Fruit fly (Drosophila melanogaster) whole organism, pupa: ENCODE data around the gene CG4080.

Experiments used
- CG10348 ChIP-seq: fragments of 200-800 bp; sonication (Bioruptor generic); IDR thresholded peaks from 2 replicates; pipeline ENCODE4 v1.3.6; 2022; ENCODE audit warnings: missing biosample characterization, missing genetic modification characterization
- CG12605 ChIP-seq: fragments of 200-800 bp; sonication (Bioruptor generic); IDR thresholded peaks from 2 replicates; pipeline ENCODE4 v1.3.6; 2022; ENCODE audit warnings: missing biosample characterization, missing genetic modification characterization
- CG13204 ChIP-seq: fragments of 200-800 bp; sonication (Bioruptor generic); optimal IDR thresholded peaks from 2 replicates; lab custom pipeline; 2018; ENCODE audit warnings: missing biosample characterization, mild to moderate bottlenecking, missing genetic modification characterization, moderate library complexity
- CG14655 ChIP-seq: fragments of 200-800 bp; sonication (Bioruptor generic); optimal IDR thresholded peaks from 3 replicates; lab custom pipeline; 2017; ENCODE audit warnings: mild to moderate bottlenecking, missing biosample characterization, missing genetic modification reagents, missing genetic modification characterization
- CG15710 ChIP-seq: fragments of 200-800 bp; sonication (Bioruptor generic); optimal IDR thresholded peaks from 2 replicates; lab custom pipeline; 2018; ENCODE audit warnings: missing biosample characterization, mild to moderate bottlenecking, missing genetic modification characterization, moderate library complexity
- CG17806 ChIP-seq: fragments of 200-800 bp; sonication (Bioruptor generic); optimal IDR thresholded peaks from 2 replicates; lab custom pipeline; 2018; ENCODE audit warnings: missing biosample characterization, mild to moderate bottlenecking, missing genetic modification characterization, moderate library complexity
- CG32121 ChIP-seq: fragments of 200-800 bp; sonication (Bioruptor generic); IDR thresholded peaks from 2 replicates; pipeline ENCODE4 v1.3.6; 2022; ENCODE audit warnings: missing biosample characterization, missing genetic modification characterization
- CG34367 ChIP-seq: fragments of 200-800 bp; sonication (Bioruptor generic); optimal IDR thresholded peaks from 2 replicates; lab custom pipeline; 2018; ENCODE audit warnings: missing biosample characterization, mild to moderate bottlenecking, missing genetic modification characterization
- CG4496 ChIP-seq: fragments of 200-800 bp; sonication (Bioruptor generic); IDR thresholded peaks from 3 replicates; pipeline ENCODE4 v1.3.6; 2022; ENCODE audit warnings: missing biosample characterization, missing genetic modification characterization
- CG8159 ChIP-seq: fragments of 200-800 bp; sonication (Bioruptor generic); optimal IDR thresholded peaks from 3 replicates; lab custom pipeline; 2018; ENCODE audit warnings: missing biosample characterization, mild to moderate bottlenecking, missing genetic modification characterization, moderate library complexity
- CG8301 ChIP-seq: fragments of 200-800 bp; sonication (Bioruptor generic); optimal IDR thresholded peaks from 2 replicates; lab custom pipeline; 2018; ENCODE audit warnings: missing biosample characterization, mild to moderate bottlenecking, missing genetic modification characterization
- CG9948 ChIP-seq: fragments of 200-800 bp; sonication (Bioruptor generic); optimal IDR thresholded peaks from 2 replicates; lab custom pipeline; 2018; ENCODE audit warnings: missing biosample characterization, mild to moderate bottlenecking, missing genetic modification characterization, moderate library complexity
- EcR ChIP-seq: fragments of 200-800 bp; sonication (Bioruptor generic); optimal IDR thresholded peaks from 3 replicates; lab custom pipeline; 2019; ENCODE audit warnings: missing biosample characterization, missing genetic modification characterization, mild to moderate bottlenecking, moderate library complexity, missing genetic modification reagents
- Ets98B ChIP-seq: fragments of 200-800 bp; sonication (Bioruptor generic); IDR thresholded peaks from 2 replicates; pipeline ENCODE4 v1.3.6; 2022; ENCODE audit warnings: missing biosample characterization, missing genetic modification characterization
- Pif1A ChIP-seq: fragments of 200-800 bp; sonication (Bioruptor generic); optimal IDR thresholded peaks from 3 replicates; lab custom pipeline; 2016; ENCODE audit warnings: missing biosample characterization, missing genetic modification characterization
- Pif1B ChIP-seq: fragments of 200-800 bp; sonication (Bioruptor generic); optimal IDR thresholded peaks from 3 replicates; lab custom pipeline; 2016; ENCODE audit warnings: missing biosample characterization, missing genetic modification characterization
- Snoo ChIP-seq: fragments of 200-800 bp; sonication (Bioruptor generic); optimal IDR thresholded peaks from 3 replicates; lab custom pipeline; 2017; ENCODE audit warnings: missing biosample characterization, mild to moderate bottlenecking, missing genetic modification characterization, inconsistent platforms
- fd96Ca ChIP-seq: fragments of 200-800 bp; sonication (Bioruptor generic); IDR thresholded peaks from 3 replicates; pipeline ENCODE4 v1.3.6; 2022; ENCODE audit warnings: missing biosample characterization, missing genetic modification characterization
- gl ChIP-seq: fragments of 200-800 bp; sonication (Bioruptor generic); optimal IDR thresholded peaks from 2 replicates; lab custom pipeline; 2018; ENCODE audit warnings: missing biosample characterization, mild to moderate bottlenecking, missing genetic modification characterization
- rn ChIP-seq: fragments of 200-800 bp; sonication (Bioruptor generic); IDR thresholded peaks from 2 replicates; pipeline ENCODE4 v1.3.6; 2022; ENCODE audit warnings: missing biosample characterization, missing genetic modification characterization

Gene CG4080

DNA sequence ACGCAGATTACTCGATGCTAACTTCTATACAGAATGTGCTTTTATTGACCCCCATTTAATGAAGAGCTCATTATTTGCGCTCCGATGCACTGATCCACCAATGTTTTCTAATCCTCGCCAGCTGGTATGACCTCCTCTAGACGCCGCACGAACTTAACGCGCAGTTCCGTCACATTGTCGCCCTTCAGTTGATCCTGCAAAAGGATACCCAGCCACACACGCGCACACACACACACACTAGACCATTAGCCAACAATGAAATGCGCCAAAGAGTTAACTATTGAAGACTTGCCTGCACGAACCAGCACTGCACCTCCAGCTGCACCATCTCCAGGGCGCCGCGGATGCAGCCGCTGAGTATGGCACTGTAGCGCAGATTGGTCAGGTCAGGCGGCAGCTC lies 39.8 kb upstream of the CG4080 start:
- no peak for TF ChIP-seq EcR (GFP tag; lab: Kevin White, UChicago)
- TF ChIP-seq fd96Ca: no peak
- no peak for TF ChIP-seq CG10348 (GFP tag; lab: Robert Waterston, UW)

DNA sequence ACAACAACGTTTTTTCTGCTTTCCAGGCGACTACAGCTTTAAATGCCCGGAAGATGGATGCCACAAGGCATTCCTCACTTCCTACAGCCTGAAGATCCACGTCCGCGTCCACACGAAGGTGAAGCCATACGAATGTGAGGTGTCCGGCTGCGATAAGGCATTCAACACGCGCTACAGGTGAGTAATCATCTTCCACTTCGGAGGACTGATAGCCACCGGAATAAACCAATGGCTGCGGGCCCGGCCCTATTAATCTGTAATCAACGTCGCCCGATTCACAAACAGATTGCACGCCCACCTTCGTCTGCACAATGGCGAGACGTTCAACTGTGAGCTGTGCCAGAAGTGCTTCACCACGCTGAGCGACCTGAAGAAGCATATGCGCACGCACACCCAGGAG lies 36.8 kb upstream of the CG4080 start:
- TF ChIP-seq rn (GFP tag; lab: Robert Waterston, UW) (no peak), CG32121 (GFP tag; lab: Robert Waterston, UW) (no peak), EcR (GFP tag; lab: Kevin White, UChicago) (no peak), Ets98B (no peak), CG14655 (no peak), CG8301 (no peak), CG8159 (tag; lab: Kevin White, UChicago) (no peak), gl (tag; lab: Kevin White, UChicago) (no peak), fd96Ca (no peak), CG15710 (tag; lab: Kevin White, UChicago) (no peak), CG17806 (tag; lab: Kevin White, UChicago) (no peak), CG12605 (GFP tag; lab: Robert Waterston, UW) (no peak), CG10348 (GFP tag; lab: Robert Waterston, UW) (no peak), CG4496 (GFP tag; lab: Robert Waterston, UW) (no peak), CG13204 (GFP tag; lab: Kevin White, UChicago) (no peak)
- TF ChIP-seq, all 21 proteins: peak for 0

DNA sequence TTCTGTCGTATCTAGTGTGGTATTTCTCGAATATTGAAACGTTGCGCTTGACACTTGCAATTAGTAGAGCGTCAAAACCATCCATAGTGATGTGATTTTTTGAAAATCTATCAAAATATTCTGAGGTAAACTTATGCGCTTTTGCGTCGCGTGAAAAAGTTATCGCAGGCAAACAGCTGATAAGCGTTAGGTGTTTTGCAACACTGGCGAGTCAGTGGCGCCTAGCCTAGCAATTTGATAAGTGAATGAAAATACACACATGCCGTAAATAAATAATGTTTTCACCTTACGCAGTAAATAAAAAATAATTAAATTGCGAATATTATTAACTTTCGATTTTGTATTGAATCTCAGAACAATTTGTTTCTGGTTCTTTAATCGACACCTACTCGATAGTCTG lies 36.3 kb upstream of the CG4080 start, which contains the start of gene CG42526:
CG42526 (minus strand) TSS at position 85 of the 400 bp plus-strand sequence.
- TF ChIP-seq CG34367 (tag; lab: Kevin White, UChicago) (peak; percentile 27), CG32121 (GFP tag; lab: Robert Waterston, UW) (no peak), CG9948 (tag; lab: Kevin White, UChicago) (no peak), Ets98B (peak; percentile 35)

DNA sequence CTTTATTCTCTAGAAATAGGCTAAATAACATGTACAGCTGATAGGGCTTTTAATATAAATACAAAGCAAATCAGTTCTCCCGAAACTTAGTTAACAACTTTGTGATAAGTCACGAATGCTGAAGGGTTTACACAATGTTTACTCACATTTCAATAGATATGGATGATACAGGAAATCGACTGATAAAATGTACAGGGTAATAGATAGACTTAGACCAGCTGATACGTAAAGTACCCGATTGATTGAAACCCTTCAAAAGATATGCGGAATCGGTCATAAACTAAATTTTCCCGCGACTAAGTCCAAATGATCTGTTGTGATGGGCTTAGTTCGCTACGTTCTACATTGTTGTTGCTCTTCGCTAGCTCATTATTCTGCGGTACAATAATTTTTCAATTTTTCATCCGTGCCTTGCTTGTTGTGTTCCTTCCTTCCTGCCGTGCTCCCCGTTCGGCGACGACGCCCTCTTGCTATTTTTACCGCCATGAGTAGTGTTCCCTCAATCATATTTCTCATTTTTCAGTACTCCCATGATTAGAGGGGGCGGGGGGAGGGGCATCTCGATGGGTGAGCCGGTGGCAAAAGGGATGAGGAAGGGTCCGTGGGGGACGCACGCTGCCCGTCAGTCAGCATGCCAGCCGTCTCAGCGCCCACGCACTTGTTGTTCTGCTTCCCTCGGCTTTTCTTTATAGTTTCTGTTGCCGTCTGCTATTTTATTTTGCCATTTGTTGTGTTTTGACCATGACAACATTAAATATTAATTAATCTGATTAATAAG lies 34.0 kb upstream of the CG4080 start:
- TF ChIP-seq EcR (GFP tag; lab: Kevin White, UChicago) (no peak), CG13204 (GFP tag; lab: Kevin White, UChicago) (peak; percentile 11), Snoo (no peak), CG34367 (tag; lab: Kevin White, UChicago) (no peak), CG12605 (GFP tag; lab: Robert Waterston, UW) (no peak), CG8159 (tag; lab: Kevin White, UChicago) (no peak), CG32121 (GFP tag; lab: Robert Waterston, UW) (0 out of 2 replicates have a peak, but pooled peaks have one; percentile 37), CG8301 (no peak), Pif1B (no peak), rn (GFP tag; lab: Robert Waterston, UW) (no peak), CG15710 (tag; lab: Kevin White, UChicago) (no peak), CG9948 (tag; lab: Kevin White, UChicago) (no peak)
- TF ChIP-seq, all 21 proteins: peak for 2

DNA sequence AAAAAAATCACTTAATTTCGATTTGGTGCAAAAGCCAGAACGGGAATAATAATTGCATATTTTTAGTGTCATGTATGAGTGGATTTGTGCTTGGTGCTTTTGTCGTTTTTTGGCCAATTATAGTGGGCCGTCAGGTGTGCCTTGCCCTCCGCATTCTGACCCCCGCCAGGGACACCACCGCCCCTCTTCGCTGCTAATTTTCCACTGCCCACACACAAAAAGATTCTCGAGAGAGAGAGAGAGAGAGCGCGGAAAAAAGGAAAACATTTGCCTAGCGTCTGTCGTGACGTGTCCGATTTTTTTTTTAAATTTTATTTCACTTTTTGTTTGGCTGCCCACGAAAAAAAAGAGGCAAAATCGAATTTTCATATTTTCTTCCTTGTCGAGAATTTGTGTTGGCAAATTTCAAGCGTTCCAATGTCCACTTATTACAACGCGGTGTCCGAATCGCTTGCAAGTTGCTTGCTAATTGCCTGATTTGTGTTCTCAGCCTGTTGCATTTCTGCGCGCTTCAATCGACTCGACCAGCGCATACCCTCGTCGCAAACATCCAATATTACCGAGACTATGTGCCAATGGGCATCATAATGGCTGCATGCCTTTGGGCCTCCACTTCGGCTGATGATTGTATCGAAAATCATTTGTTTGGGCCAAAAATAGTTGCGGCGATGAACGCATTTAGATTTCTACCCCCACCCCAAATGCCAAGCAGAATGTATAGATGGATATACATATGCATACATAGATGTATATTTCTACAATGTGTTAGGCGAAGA lies 33.0 kb upstream of the CG4080 start:
- TF ChIP-seq CG34367 (tag; lab: Kevin White, UChicago): no peak
- no peak for TF ChIP-seq CG10348 (GFP tag; lab: Robert Waterston, UW)

DNA sequence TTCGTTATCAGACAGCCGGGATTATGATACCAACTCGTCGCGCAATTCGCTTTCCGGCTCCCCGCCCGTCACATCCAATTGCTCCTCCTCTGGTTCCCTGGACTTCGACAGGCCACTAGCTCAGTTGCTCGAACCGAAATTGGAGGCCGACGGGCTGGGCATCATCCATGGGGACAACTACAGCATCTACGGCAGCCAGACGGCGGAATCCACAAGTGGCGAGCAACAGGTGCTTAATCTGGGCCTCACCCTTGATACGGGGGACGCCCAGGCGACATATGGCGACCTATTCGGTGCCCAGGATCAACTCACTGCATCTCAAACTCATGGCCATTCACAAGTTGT lies 31.6 kb upstream of the CG4080 start:
- TF ChIP-seq CG17806 (tag; lab: Kevin White, UChicago) (no peak), CG12605 (GFP tag; lab: Robert Waterston, UW) (peak; percentile 42; the same call in 1 of the 2 replicates)
- TF ChIP-seq, all 21 proteins: peak for 1

DNA sequence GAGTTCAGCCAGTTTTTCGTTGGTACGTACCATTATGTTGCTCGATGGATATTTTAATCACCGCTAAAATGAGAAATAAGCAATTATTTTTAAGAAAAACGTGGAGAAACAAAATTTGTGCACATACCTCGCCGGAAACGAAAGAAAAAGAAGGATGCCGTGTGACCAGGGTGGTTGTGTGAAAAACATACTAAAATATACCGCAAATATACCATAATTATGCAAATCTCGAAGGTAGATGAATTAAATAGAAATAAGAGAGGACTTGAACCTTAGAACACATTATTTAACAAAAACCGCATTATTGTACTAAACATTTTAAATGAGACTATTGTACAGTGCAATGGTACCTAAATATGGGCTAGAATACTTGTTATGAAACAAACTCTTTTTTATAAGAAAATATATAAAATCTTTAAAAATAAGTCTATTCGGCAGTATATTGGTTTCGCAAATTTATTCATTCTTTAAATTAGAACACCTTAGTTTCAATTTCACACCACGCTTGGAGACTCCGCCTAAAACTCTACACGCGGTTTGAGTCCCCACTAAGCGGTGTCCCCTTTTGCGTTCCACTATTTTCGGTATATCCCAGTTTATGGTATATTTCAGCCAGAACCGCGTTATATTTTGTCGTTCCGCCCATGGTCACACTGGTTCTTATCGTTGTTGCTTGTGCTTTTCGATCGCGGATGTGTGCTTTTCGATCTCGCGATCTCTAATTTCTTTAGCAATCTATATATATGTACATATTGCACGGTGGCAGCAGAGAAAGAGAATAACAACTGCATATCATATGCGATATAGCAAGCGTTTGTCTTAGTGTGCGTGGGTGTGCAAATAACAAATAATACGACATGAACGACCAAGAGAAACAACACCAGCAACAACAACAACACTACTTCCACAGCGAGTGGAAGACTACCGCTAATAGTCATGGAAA lies 30.9 kb upstream of the CG4080 start, which contains the start of the genes RpS17 and MTF-1:
RpS17 (minus strand) TSS at position 157 of the 943 bp plus-strand sequence.
MTF-1 (plus strand) TSS at position 648 of the 943 bp plus-strand sequence.
- TF ChIP-seq CG13204 (GFP tag; lab: Kevin White, UChicago) (peak; percentile 6), CG8301 (peak; percentile 0), CG34367 (tag; lab: Kevin White, UChicago) (peak; percentile 27), fd96Ca (no peak), Pif1B (peak; percentile 26), CG10348 (GFP tag; lab: Robert Waterston, UW) (no peak), CG4496 (GFP tag; lab: Robert Waterston, UW) (peak; percentile 64), CG15710 (tag; lab: Kevin White, UChicago) (no peak), CG9948 (tag; lab: Kevin White, UChicago) (no peak), Snoo (peak; percentile 58), CG17806 (tag; lab: Kevin White, UChicago) (peak; percentile 9), Pif1A (peak; percentile 24), gl (tag; lab: Kevin White, UChicago) (peak; percentile 10), EcR (GFP tag; lab: Kevin White, UChicago) (peak; percentile 41), CG12605 (GFP tag; lab: Robert Waterston, UW) (0 out of 2 replicates have a peak, but pooled peaks have one; percentile 32)
